Fruit fly (Drosophila melanogaster) whole organism, embryonic: Measurements from ENCODE around the gene lilli.

Experiments used
- C15 ChIP-seq: fragments of 200-800 bp; sonication (Bioruptor generic); IDR thresholded peaks from 3 replicates; pipeline ENCODE4 v1.3.6; 2022; ENCODE audit warnings: missing biosample characterization, missing genetic modification characterization
- CG10274 ChIP-seq: fragments of 200-800 bp; sonication (Bioruptor generic); optimal IDR thresholded peaks from 3 replicates; lab custom pipeline; 2017; ENCODE audit warnings: missing biosample characterization, mild to moderate bottlenecking, missing genetic modification characterization
- CG12769 ChIP-seq: fragments of 200-800 bp; sonication (Bioruptor generic); optimal IDR thresholded peaks from 2 replicates; lab custom pipeline; 2019; ENCODE audit warnings: missing biosample characterization, mild to moderate bottlenecking, missing genetic modification characterization, moderate library complexity
- CG13424 ChIP-seq: fragments of 200-800 bp; sonication (Bioruptor generic); optimal IDR thresholded peaks from 2 replicates; lab custom pipeline; 2019; ENCODE audit warnings: missing biosample characterization, mild to moderate bottlenecking, missing genetic modification characterization, moderate library complexity
- CG14441 ChIP-seq: fragments of 200-800 bp; sonication (Bioruptor generic); IDR thresholded peaks from 2 replicates; pipeline ENCODE4 v1.3.6; 2022; ENCODE audit warnings: missing biosample characterization, missing genetic modification characterization
- CG16779 ChIP-seq: fragments of 200-800 bp; sonication (Bioruptor generic); IDR thresholded peaks from 2 replicates; pipeline ENCODE4 v1.3.6; 2022; ENCODE audit warnings: missing biosample characterization, missing genetic modification characterization
- CG30403 ChIP-seq: fragments of 200-800 bp; sonication (Bioruptor generic); optimal IDR thresholded peaks from 3 replicates; lab custom pipeline; 2016; ENCODE audit warnings: missing biosample characterization, missing genetic modification characterization
- CG30431 ChIP-seq: fragments of 200-800 bp; sonication (Bioruptor generic); optimal IDR thresholded peaks from 2 replicates; lab custom pipeline; 2017; ENCODE audit warnings: missing biosample characterization, missing genetic modification characterization
- CG32767 ChIP-seq: fragments of 200-800 bp; sonication (Bioruptor generic); IDR thresholded peaks from 2 replicates; pipeline ENCODE4 v1.3.6; 2022; ENCODE audit warnings: missing biosample characterization, missing genetic modification characterization
- CG34224 ChIP-seq: fragments of 200-800 bp; sonication (Bioruptor generic); IDR thresholded peaks from 3 replicates; pipeline ENCODE4 v1.3.6; 2022; ENCODE audit warnings: missing biosample characterization, missing genetic modification characterization; ENCODE audit not compliant: partially characterized antibody
- CG4424 ChIP-seq: fragments of 200-800 bp; sonication (Bioruptor generic); optimal IDR thresholded peaks from 3 replicates; lab custom pipeline; 2016; ENCODE audit warnings: missing biosample characterization, missing genetic modification characterization
- CG7372 ChIP-seq: fragments of 200-800 bp; sonication (Bioruptor generic); IDR thresholded peaks from 2 replicates; pipeline ENCODE4 v1.3.6; 2022; ENCODE audit warnings: missing biosample characterization, missing genetic modification characterization
- CG9437 ChIP-seq: fragments of 200-800 bp; sonication (Bioruptor generic); optimal IDR thresholded peaks from 2 replicates; lab custom pipeline; 2018; ENCODE audit warnings: missing biosample characterization, mild to moderate bottlenecking, missing genetic modification characterization
- CG9609 ChIP-seq: fragments of 200-800 bp; sonication (Bioruptor generic); optimal IDR thresholded peaks from 3 replicates; lab custom pipeline; 2016; ENCODE audit warnings: missing biosample characterization, missing genetic modification characterization
- CG9932 ChIP-seq: fragments of 200-800 bp; sonication (Bioruptor generic); IDR thresholded peaks from 2 replicates; pipeline ENCODE4 v1.3.6; 2022; ENCODE audit warnings: missing biosample characterization, missing genetic modification characterization
- CHES-1-like ChIP-seq: fragments of 200-800 bp; sonication (Bioruptor generic); optimal IDR thresholded peaks from 2 replicates; lab custom pipeline; 2016; ENCODE audit warnings: missing biosample characterization, missing genetic modification characterization
- CTCF ChIP-seq: fragments of 200-800 bp; sonication (Bioruptor generic); optimal IDR thresholded peaks from 2 replicates; lab custom pipeline; 2017; ENCODE audit warnings: missing biosample characterization, mild to moderate bottlenecking, missing genetic modification characterization, moderate library complexity
- CkIIα-i1 ChIP-seq: fragments of 200-800 bp; sonication (Bioruptor generic); IDR thresholded peaks from 2 replicates; pipeline ENCODE4 v1.3.6; 2022; ENCODE audit warnings: missing biosample characterization, missing genetic modification characterization
- Dek ChIP-seq: fragments of 200-800 bp; sonication (Bioruptor generic); optimal IDR thresholded peaks from 3 replicates; lab custom pipeline; 2019; ENCODE audit warnings: missing biosample characterization, mild to moderate bottlenecking, missing genetic modification characterization, moderate library complexity
- Doc3 ChIP-seq: fragments of 200-800 bp; sonication (Bioruptor generic); IDR thresholded peaks from 3 replicates; pipeline ENCODE4 v1.3.6; 2022; ENCODE audit warnings: missing biosample characterization, missing genetic modification characterization; ENCODE audit not compliant: partially characterized antibody
- HLHmδ ChIP-seq: fragments of 200-800 bp; sonication (Bioruptor generic); optimal IDR thresholded peaks from 2 replicates; lab custom pipeline; 2018; ENCODE audit warnings: missing biosample characterization, mild to moderate bottlenecking, missing genetic modification characterization, moderate library complexity
- Hmx ChIP-seq: fragments of 200-800 bp; sonication (Bioruptor generic); optimal IDR thresholded peaks from 2 replicates; lab custom pipeline; 2016; ENCODE audit warnings: missing biosample characterization, missing genetic modification characterization
- NC2β ChIP-seq: fragments of 200-800 bp; sonication (Bioruptor generic); optimal IDR thresholded peaks from 2 replicates; lab custom pipeline; 2016; ENCODE audit warnings: missing biosample characterization, missing genetic modification characterization
- Pdp1 ChIP-seq, 2 experiments: fragments of 200-800 bp; sonication (Bioruptor generic); optimal IDR thresholded peaks; 3 replicates each; lab custom pipeline; 2016; ENCODE audit warnings: missing biosample characterization in 2 of 2, missing genetic modification characterization in 2 of 2, mild to moderate bottlenecking in 1 of 2, moderate library complexity in 1 of 2
- Usf ChIP-seq: fragments of 200-800 bp; sonication (Bioruptor generic); optimal IDR thresholded peaks from 2 replicates; lab custom pipeline; 2017; ENCODE audit warnings: missing genotype, missing biosample characterization, missing genetic modification characterization
- abd-A ChIP-seq: fragments of 200-800 bp; sonication (Bioruptor generic); optimal IDR thresholded peaks from 3 replicates; lab custom pipeline; 2019; ENCODE audit warnings: missing biosample characterization, mild to moderate bottlenecking, missing genetic modification characterization, moderate library complexity
- al ChIP-seq: fragments of 200-800 bp; sonication (Bioruptor generic); IDR thresholded peaks from 2 replicates; pipeline ENCODE4 v1.3.6; 2022; ENCODE audit warnings: missing biosample characterization, missing genetic modification characterization
- ase ChIP-seq: fragments of 200-800 bp; sonication (Bioruptor generic); IDR thresholded peaks from 3 replicates; pipeline ENCODE4 v1.3.6; 2022; ENCODE audit warnings: missing biosample characterization, missing genetic modification characterization
- cas ChIP-seq: fragments of 200-800 bp; sonication (Bioruptor generic); IDR thresholded peaks from 2 replicates; pipeline ENCODE4 v1.3.6; 2022; ENCODE audit warnings: missing biosample characterization, missing genetic modification characterization
- caup ChIP-seq: fragments of 200-800 bp; sonication (Bioruptor generic); optimal IDR thresholded peaks from 3 replicates; lab custom pipeline; 2017; ENCODE audit warnings: missing biosample characterization, mild to moderate bottlenecking, missing genetic modification characterization, moderate library complexity; ENCODE audit not compliant: severe bottlenecking
- chm ChIP-seq: fragments of 200-800 bp; sonication (Bioruptor generic); IDR thresholded peaks from 2 replicates; pipeline ENCODE4 v1.3.6; 2022; ENCODE audit warnings: missing biosample characterization, missing genetic modification characterization
- dpn ChIP-seq, 2 experiments: fragments of 200-800 bp; sonication (Bioruptor generic); optimal IDR thresholded peaks; 3 replicates each; lab custom pipeline; 2016; ENCODE audit warnings: missing biosample characterization in 2 of 2, missing genetic modification characterization in 2 of 2
- en ChIP-seq: fragments of 200-800 bp; sonication (Bioruptor generic); optimal IDR thresholded peaks from 2 replicates; lab custom pipeline; 2016; ENCODE audit warnings: missing biosample characterization, missing genetic modification characterization
- gsb ChIP-seq: fragments of 200-800 bp; sonication (Bioruptor generic); IDR thresholded peaks from 2 replicates; pipeline ENCODE4 v1.3.6; 2022; ENCODE audit warnings: missing biosample characterization, missing genetic modification characterization
- h ChIP-seq: fragments of >200 bp; optimal IDR thresholded peaks from 2 replicates; lab custom pipeline; 2017
- ham ChIP-seq: fragments of 200-800 bp; sonication (Bioruptor generic); IDR thresholded peaks from 2 replicates; pipeline ENCODE4 v1.3.6; 2022; ENCODE audit warnings: missing biosample characterization, missing genetic modification characterization
- ind ChIP-seq: fragments of 200-800 bp; sonication (Bioruptor generic); optimal IDR thresholded peaks from 3 replicates; lab custom pipeline; 2016; ENCODE audit warnings: missing biosample characterization, missing genetic modification characterization
- kay ChIP-seq: fragments of 200-800 bp; sonication (Bioruptor generic); optimal IDR thresholded peaks from 2 replicates; lab custom pipeline; 2016; ENCODE audit warnings: missing biosample characterization, missing genetic modification characterization
- lilli ChIP-seq: fragments of 200-800 bp; sonication (Bioruptor generic); optimal IDR thresholded peaks from 3 replicates; lab custom pipeline; 2016; ENCODE audit warnings: missing biosample characterization, missing genetic modification characterization
- nerfin-2 ChIP-seq: fragments of 200-800 bp; sonication (Bioruptor generic); IDR thresholded peaks from 2 replicates; pipeline ENCODE4 v1.3.6; 2022; ENCODE audit warnings: missing biosample characterization, missing genetic modification characterization; ENCODE audit not compliant: partially characterized antibody
- oc ChIP-seq: fragments of 200-800 bp; sonication (Bioruptor generic); optimal IDR thresholded peaks from 2 replicates; lab custom pipeline; 2018; ENCODE audit warnings: missing biosample characterization, mild to moderate bottlenecking, missing genetic modification characterization, moderate library complexity
- otp ChIP-seq: fragments of 200-800 bp; sonication (Bioruptor generic); IDR thresholded peaks from 3 replicates; pipeline ENCODE4, ENCODE4 v1.3.6; 2022; ENCODE audit warnings: missing biosample characterization, missing genetic modification characterization
- prd ChIP-seq, 3 experiments: fragments of >200 bp in 2 of 3; fragments of 200-800 bp in 1 of 3; sonication (Bioruptor generic) in 1 of 3; optimal IDR thresholded peaks in 2 of 3; IDR thresholded peaks in 1 of 3; 2 replicates in 2 of 3; 3 replicates in 1 of 3; pipeline versions ENCODE4 v1.3.6 to Lab custom; 2017 to 2022; ENCODE audit warnings: missing biosample characterization in 1 of 3, missing genetic modification characterization in 1 of 3
- pros ChIP-seq: fragments of 200-800 bp; sonication (Bioruptor generic); optimal IDR thresholded peaks from 3 replicates; lab custom pipeline; 2019; ENCODE audit warnings: missing biosample characterization, mild to moderate bottlenecking, missing genetic modification characterization, moderate library complexity
- salm ChIP-seq: fragments of 200-800 bp; sonication (Bioruptor generic); optimal IDR thresholded peaks from 2 replicates; lab custom pipeline; 2018; ENCODE audit warnings: missing biosample characterization, mild to moderate bottlenecking, missing genetic modification characterization
- scrt ChIP-seq: fragments of 200-800 bp; sonication (Bioruptor generic); optimal IDR thresholded peaks from 2 replicates; lab custom pipeline; 2018; ENCODE audit warnings: missing biosample characterization, mild to moderate bottlenecking, missing genetic modification characterization, moderate library complexity
- shn ChIP-seq: fragments of 200-800 bp; sonication (Bioruptor generic); optimal IDR thresholded peaks from 3 replicates; lab custom pipeline; 2016; ENCODE audit warnings: missing biosample characterization, missing genetic modification characterization
- stc ChIP-seq: fragments of 200-800 bp; sonication (Bioruptor generic); IDR thresholded peaks from 2 replicates; pipeline ENCODE4 v1.3.6; 2022; ENCODE audit warnings: missing biosample characterization, missing genetic modification characterization
- zen2 ChIP-seq: fragments of 200-800 bp; sonication (Bioruptor generic); IDR thresholded peaks from 3 replicates; pipeline ENCODE4 v1.3.6; 2022; ENCODE audit warnings: missing biosample characterization, missing genetic modification characterization; ENCODE audit not compliant: partially characterized antibody
- zf30C ChIP-seq: fragments of 200-800 bp; sonication (Bioruptor generic); optimal IDR thresholded peaks from 3 replicates; lab custom pipeline; 2018; ENCODE audit warnings: missing biosample characterization, mild to moderate bottlenecking, missing genetic modification characterization

The lilli gene

DNA sequence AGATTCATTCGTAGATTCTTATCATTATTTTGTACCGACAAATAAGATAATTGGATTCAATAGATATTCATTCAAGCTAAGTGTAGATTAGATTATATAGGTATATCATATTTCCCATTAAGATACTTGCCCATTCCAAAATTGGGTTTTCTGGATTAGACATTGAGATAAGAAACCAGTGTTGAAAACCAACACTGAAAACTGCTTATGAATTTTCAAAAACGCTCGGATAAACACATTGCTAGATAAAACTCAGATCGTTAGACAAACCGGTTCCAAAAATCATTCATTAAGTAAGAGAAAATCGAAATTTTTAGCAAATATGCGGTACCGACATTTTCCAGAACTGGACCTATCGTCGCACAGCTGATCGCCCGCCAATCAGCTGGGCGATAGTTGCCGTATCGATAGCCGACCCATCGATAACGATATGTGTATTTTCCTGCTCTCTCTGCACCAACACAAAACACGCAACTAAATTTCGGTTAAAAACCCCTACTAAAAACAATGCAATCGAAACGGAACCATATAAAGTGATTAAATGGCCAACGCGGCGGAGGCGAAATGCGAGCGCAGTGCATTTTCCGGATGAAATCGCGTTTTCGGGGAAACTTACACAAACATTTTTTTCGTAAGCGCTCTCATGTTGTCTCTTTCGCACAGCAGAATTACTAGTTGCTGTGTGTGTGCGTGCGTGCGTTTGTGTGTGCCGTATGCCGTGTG lies at the start of gene lilli, which contains the start of gene NTPase (continued):
- TF ChIP-seq zf30C (GFP tag; lab: Kevin White, UChicago), result no peak
- TF ChIP-seq lilli (GFP tag; lab: Kevin White, UChicago), result peak; percentile 95
- 0 out of 2 replicates have a peak, but pooled peaks have one; percentile 16 for TF ChIP-seq stc
- TF ChIP-seq chm (GFP tag; lab: Robert Waterston, UW), result peak; percentile 70
- TF ChIP-seq cas (GFP tag; lab: Robert Waterston, UW), result peak; percentile 24; the same call in 1 of the 2 replicates
- no peak for TF ChIP-seq CkIIα-i1
- no peak for TF ChIP-seq h
- no peak for TF ChIP-seq CG12769 (tag; lab: Kevin White, UChicago)
- TF ChIP-seq kay, result peak; percentile 44
- peak; percentile 80 for TF ChIP-seq CG4424 (GFP tag; lab: Kevin White, UChicago)
- no peak for TF ChIP-seq CG16779 (GFP tag; lab: Robert Waterston, UW)
- TF ChIP-seq Usf (GFP tag; lab: Kevin White, UChicago), result no peak
- TF ChIP-seq CTCF (GFP tag; lab: Kevin White, UChicago), result no peak
- no peak for TF ChIP-seq CG10274 (GFP tag; lab: Kevin White, UChicago)
- no peak for TF ChIP-seq CG7372 (GFP tag; lab: Robert Waterston, UW)
- TF ChIP-seq CG30431, result peak; percentile 30
- no peak for TF ChIP-seq CG13424 (tag; lab: Kevin White, UChicago)
- peak; percentile 28; the same call in 1 of the 2 replicates for TF ChIP-seq CG32767 (GFP tag; lab: Robert Waterston, UW)
- peak; percentile 68 for TF ChIP-seq Hmx (GFP tag; lab: Kevin White, UChicago)
- TF ChIP-seq Doc3 (GFP tag; lab: Robert Waterston, UW), result peak; percentile 90
- peak; percentile 72 to 76 for TF ChIP-seq dpn (GFP tag; optimal IDR thresholded peaks at IDR 0.05; lab: Kevin White, UChicago)
- TF ChIP-seq en (GFP tag; lab: Kevin White, UChicago), result no peak
- TF ChIP-seq scrt (GFP tag; lab: Kevin White, UChicago), result peak; percentile 81
- peak; percentile 22 for TF ChIP-seq oc
- TF ChIP-seq prd (optimal IDR thresholded peaks at IDR 0.05; lab: Kevin White, UChicago), result no peak
- peak; percentile 67 for TF ChIP-seq prd (GFP tag; IDR thresholded peaks at IDR 0.05; lab: Robert Waterston, UW)
- TF ChIP-seq CG9932, result peak; percentile 67
- no peak for TF ChIP-seq Dek (tag; lab: Kevin White, UChicago)
- TF ChIP-seq ase (GFP tag; lab: Robert Waterston, UW), result peak; percentile 52; the same call in 2 of the 3 replicates
- no peak for TF ChIP-seq pros (GFP tag; lab: Kevin White, UChicago)
- peak; percentile 76 for TF ChIP-seq CG9609 (GFP tag; lab: Kevin White, UChicago)
- TF ChIP-seq C15, result no peak
- no peak for TF ChIP-seq HLHmδ (GFP tag; lab: Kevin White, UChicago)
- peak; percentile 87 for TF ChIP-seq nerfin-2
- no peak for TF ChIP-seq salm
- TF ChIP-seq NC2β (GFP tag; lab: Kevin White, UChicago), result peak; percentile 51
- peak; percentile 94 for TF ChIP-seq zen2 (GFP tag; lab: Robert Waterston, UW)
- peak; percentile 76 for TF ChIP-seq CG30403
- TF ChIP-seq CG9437 (GFP tag; lab: Kevin White, UChicago), result peak; percentile 44
- TF ChIP-seq CG34224 (GFP tag; lab: Robert Waterston, UW), result peak; percentile 93
- TF ChIP-seq gsb (GFP tag; lab: Robert Waterston, UW), result no peak; the same call in 1 of the 2 replicates
- TF ChIP-seq shn, result peak; percentile 74
- 0 out of 2 replicates have a peak, but pooled peaks have one; percentile 7 for TF ChIP-seq al (GFP tag; lab: Robert Waterston, UW)
- TF ChIP-seq CG14441 (GFP tag; lab: Robert Waterston, UW), result peak; percentile 63
- TF ChIP-seq caup (GFP tag; lab: Kevin White, UChicago), result no peak
- no peak for TF ChIP-seq ham
- TF ChIP-seq abd-A, result peak; percentile 47
- TF ChIP-seq Pdp1 (GFP tag; optimal IDR thresholded peaks at IDR 0.05; lab: Kevin White, UChicago), result peak; percentile 84
- TF ChIP-seq CHES-1-like (GFP tag; lab: Kevin White, UChicago), result peak; percentile 58
- no peak for TF ChIP-seq otp (GFP tag; lab: Robert Waterston, UW)
- TF ChIP-seq ind, result peak; percentile 79
